ENCODE assay signal across 5 worm cellular contexts in the genomic region with DNA sequence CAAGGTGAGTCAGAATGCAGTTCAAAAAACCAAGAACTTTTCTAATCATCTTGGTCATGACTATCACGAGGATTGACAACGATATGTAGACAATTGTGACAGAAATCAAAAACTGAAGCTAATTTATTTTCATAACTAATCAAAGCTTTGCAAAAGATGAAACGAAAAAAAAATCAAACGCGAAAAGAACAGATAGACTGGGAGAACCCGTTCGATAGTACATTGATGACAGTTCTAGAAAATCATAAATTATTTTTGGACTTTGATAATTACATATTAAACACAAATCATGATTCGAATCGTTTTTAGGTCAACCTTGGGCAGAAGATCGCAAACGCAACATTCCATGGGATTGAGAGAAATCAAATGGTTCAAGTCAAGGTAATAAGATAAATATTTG.
TF ChIP-seq lines count a peak whose summit lies in the region.

No protein-coding gene starts in this region.

TF ChIP-seq in whole organism, L1 larva, 84 proteins besides CTCF, POLR2A, EP300 and RAD21:
- TF ChIP-seq hpl-2 (GFP tag; optimal IDR thresholded peaks at IDR 0.05; lab: Kevin White, UChicago) (no peak), lin-13 (GFP tag; optimal IDR thresholded peaks at IDR 0.05; lab: Kevin White, UChicago) (no peak), ztf-4 (tag; optimal IDR thresholded peaks at IDR 0.05; lab: Kevin White, UChicago) (no peak), fkh-4 (tag; optimal IDR thresholded peaks at IDR 0.05; lab: Kevin White, UChicago; ENCODE audit: borderline replicate concordance) (no peak), isw-1 (GFP tag; IDR thresholded peaks at IDR 0.05; lab: Robert Waterston, UW) (no peak), nhr-71 (tag; optimal IDR thresholded peaks at IDR 0.05; lab: Kevin White, UChicago) (peak; percentile 1), nhr-77 (tag; optimal IDR thresholded peaks at IDR 0.05; lab: Kevin White, UChicago) (no peak), blmp-1 (tag; optimal IDR thresholded peaks at IDR 0.05; lab: Kevin White, UChicago) (peak; percentile 56), ceh-90 (tag; optimal IDR thresholded peaks at IDR 0.05; lab: Kevin White, UChicago) (no peak)

TF ChIP-seq in whole organism, L2 larva, 48 proteins besides CTCF, POLR2A, EP300 and RAD21 (continues in another document):
- TF ChIP-seq blmp-1 (tag; optimal IDR thresholded peaks at IDR 0.05; lab: Kevin White, UChicago; ENCODE audit: insufficient read depth) (peak; percentile 67), ztf-11 (tag; optimal IDR thresholded peaks at IDR 0.05; lab: Kevin White, UChicago) (no peak), mdl-1 (tag; optimal IDR thresholded peaks at IDR 0.05; lab: Kevin White, UChicago) (no peak), sem-4 (tag; optimal IDR thresholded peaks at IDR 0.05; lab: Kevin White, UChicago) (no peak), nhr-25 (tag; optimal IDR thresholded peaks at IDR 0.05; lab: Kevin White, UChicago) (peak; percentile 81), lsy-2 (tag; optimal IDR thresholded peaks at IDR 0.05; lab: Kevin White, UChicago) (peak in 1 of 2 experiments; percentile 14), nhr-10 (tag; optimal IDR thresholded peaks at IDR 0.05; lab: Kevin White, UChicago) (no peak), nhr-129 (tag; optimal IDR thresholded peaks at IDR 0.05; lab: Kevin White, UChicago) (no peak), F13H6.1 (tag; optimal IDR thresholded peaks at IDR 0.05; lab: Kevin White, UChicago) (no peak), R02D3.7 (tag; optimal IDR thresholded peaks at IDR 0.05; lab: Kevin White, UChicago) (no peak), ama-1 (optimal IDR thresholded peaks at IDR 0.05; lab: Kevin White, UChicago) (no peak), dmd-4 (tag; optimal IDR thresholded peaks at IDR 0.05; lab: Kevin White, UChicago) (no peak), aly-2 (tag; optimal IDR thresholded peaks at IDR 0.05; lab: Kevin White, UChicago) (no peak), nhr-21 (tag; optimal IDR thresholded peaks at IDR 0.05; lab: Kevin White, UChicago) (peak; percentile 70), gmeb-1 (tag; optimal IDR thresholded peaks at IDR 0.05; lab: Kevin White, UChicago) (no peak), unc-62 (GFP tag; optimal IDR thresholded peaks at IDR 0.05; lab: Kevin White, UChicago) (no peak), sma-3 (GFP tag; optimal IDR thresholded peaks at IDR 0.05; lab: Kevin White, UChicago) (peak; percentile 67), ztf-1 (GFP tag; conservative IDR thresholded peaks at IDR 0.05; lab: Robert Waterston, UW) (no peak), fos-1 (tag; optimal IDR thresholded peaks at IDR 0.05; lab: Kevin White, UChicago) (peak; percentile 58), lin-39 (tag; optimal IDR thresholded peaks at IDR 0.05; lab: Kevin White, UChicago) (no peak)

TF ChIP-seq in whole organism, L3 larva, 47 proteins besides CTCF, POLR2A, EP300 and RAD21:
- no peak for TF ChIP-seq nhr-237 (tag; optimal IDR thresholded peaks at IDR 0.05; lab: Kevin White, UChicago)
- TF ChIP-seq lsy-12 (tag; optimal IDR thresholded peaks at IDR 0.05; lab: Kevin White, UChicago): peak; percentile 52
- TF ChIP-seq jun-1 (tag; optimal IDR thresholded peaks at IDR 0.05; lab: Kevin White, UChicago): peak; percentile 11
- TF ChIP-seq nhr-23 (tag; optimal IDR thresholded peaks at IDR 0.05; lab: Kevin White, UChicago): peak; percentile 57
- peak; percentile 9 for TF ChIP-seq ama-1 (optimal IDR thresholded peaks at IDR 0.05; lab: Kevin White, UChicago)
- TF ChIP-seq nhr-25 (tag; optimal IDR thresholded peaks at IDR 0.05; lab: Kevin White, UChicago): peak; percentile 77
- TF ChIP-seq skn-1 (tag; optimal IDR thresholded peaks at IDR 0.05; lab: Kevin White, UChicago): no peak
- TF ChIP-seq nfya-1 (tag; optimal IDR thresholded peaks at IDR 0.05; lab: Kevin White, UChicago; ENCODE audit: insufficient read depth): peak; percentile 20
- no peak for TF ChIP-seq snpc-4 (tag; optimal IDR thresholded peaks at IDR 0.05; lab: Kevin White, UChicago)
- TF ChIP-seq elt-3 (tag; optimal IDR thresholded peaks at IDR 0.05; lab: Kevin White, UChicago): peak in 1 of 3 experiments; percentile 63
- TF ChIP-seq fos-1 (tag; optimal IDR thresholded peaks at IDR 0.05; lab: Kevin White, UChicago): peak; percentile 19
- TF ChIP-seq nhr-43 (tag; optimal IDR thresholded peaks at IDR 0.05; lab: Kevin White, UChicago; ENCODE audit: poor library complexity, severe bottlenecking): peak; percentile 69
- peak; percentile 8 for TF ChIP-seq unc-62 (GFP tag; optimal IDR thresholded peaks at IDR 0.05; lab: Kevin White, UChicago)

TF ChIP-seq in whole organism, L4 larva, 104 proteins besides CTCF, POLR2A, EP300 and RAD21:
- TF ChIP-seq cey-2 (tag; optimal IDR thresholded peaks at IDR 0.05; lab: Kevin White, UChicago; ENCODE audit: borderline replicate concordance, insufficient read depth) (no peak), ceh-82 (tag; optimal IDR thresholded peaks at IDR 0.05; lab: Kevin White, UChicago) (no peak), pqm-1 (tag; optimal IDR thresholded peaks at IDR 0.05; lab: Kevin White, UChicago) (no peak), tra-1 (GFP tag; IDR thresholded peaks at IDR 0.05; lab: Robert Waterston, UW) (no peak), F44E2.7 (GFP tag; IDR thresholded peaks at IDR 0.05; lab: Robert Waterston, UW) (no peak), dve-1 (tag; optimal IDR thresholded peaks at IDR 0.05; lab: Kevin White, UChicago; ENCODE audit: insufficient read depth) (no peak), nhr-48 (tag; optimal IDR thresholded peaks at IDR 0.05; lab: Kevin White, UChicago) (peak; percentile 53), Y5F2A.4 (GFP tag; optimal IDR thresholded peaks at IDR 0.05; lab: Kevin White, UChicago) (no peak), mep-1 (tag; optimal IDR thresholded peaks at IDR 0.05; lab: Kevin White, UChicago) (no peak), ceh-28 (tag; optimal IDR thresholded peaks at IDR 0.05; lab: Kevin White, UChicago) (no peak), nhr-28 (tag; optimal IDR thresholded peaks at IDR 0.05; lab: Kevin White, UChicago) (peak; percentile 76), hlh-30 (tag; optimal IDR thresholded peaks at IDR 0.05; lab: Kevin White, UChicago; ENCODE audit: insufficient read depth) (peak; percentile 67), ceh-20 (GFP tag; IDR thresholded peaks at IDR 0.05; lab: Robert Waterston, UW) (peak; percentile 58), unc-130 (GFP tag; optimal IDR thresholded peaks at IDR 0.05; lab: Kevin White, UChicago) (no peak), hlh-11 (tag; optimal IDR thresholded peaks at IDR 0.05; lab: Kevin White, UChicago) (peak; percentile 33), lin-15B (tag; optimal IDR thresholded peaks at IDR 0.05; lab: Kevin White, UChicago) (no peak), T20F7.1 (GFP tag; optimal IDR thresholded peaks at IDR 0.05; lab: Kevin White, UChicago) (no peak), daf-12 (tag; optimal IDR thresholded peaks at IDR 0.05; lab: Kevin White, UChicago) (no peak), nhr-25 (tag; optimal IDR thresholded peaks at IDR 0.05; lab: Kevin White, UChicago; ENCODE audit: borderline replicate concordance, insufficient read depth) (peak; percentile 72), mdl-1 (tag; optimal IDR thresholded peaks at IDR 0.05; lab: Kevin White, UChicago) (peak in 1 of 2 experiments; percentile 72), Y75B8A.6 (GFP tag; IDR thresholded peaks at IDR 0.05; lab: Robert Waterston, UW) (no peak), lin-39 (tag; optimal IDR thresholded peaks at IDR 0.05; lab: Kevin White, UChicago) (no peak), T26A8.4 (GFP tag; IDR thresholded peaks at IDR 0.05; lab: Robert Waterston, UW) (no peak), unc-62 (GFP tag; optimal IDR thresholded peaks at IDR 0.05 in 1 of 2; lab: Kevin White, UChicago) (peak in 1 of 2 experiments; percentile 98), unc-62 (tag; optimal IDR thresholded peaks at IDR 0.05; lab: Kevin White, UChicago) (no peak)

TF ChIP-seq in whole organism, young adult, 124 proteins besides CTCF, POLR2A, EP300 and RAD21:
- TF ChIP-seq somi-1 (GFP tag; optimal IDR thresholded peaks at IDR 0.05; lab: Kevin White, UChicago) (peak; percentile 30), sea-2 (GFP tag; IDR thresholded peaks at IDR 0.05; lab: Robert Waterston, UW) (no peak)
